Fruit fly (Drosophila melanogaster): Measurements from ENCODE around the gene CG15431.

- TF ChIP-seq CG34367 (tag; optimal IDR thresholded peaks at IDR 0.05) (no peak), D1 (tag; optimal IDR thresholded peaks at IDR 0.05) (no peak), CG14655 (GFP tag; optimal IDR thresholded peaks at IDR 0.05) (no peak), CG8159 (tag; optimal IDR thresholded peaks at IDR 0.05) (no peak), Snoo (tag; optimal IDR thresholded peaks at IDR 0.05) (no peak), CG15710 (tag; optimal IDR thresholded peaks at IDR 0.05) (no peak), CG17806 (tag; optimal IDR thresholded peaks at IDR 0.05) (no peak)
These were observed 27.0 kb downstream of the CG15431 start for dm6 chr2L:4414059-4414458.
